Worm (Caenorhabditis elegans) whole organism, L3 larva: Measurements from ENCODE around the gene grl-2.

Experiments used
- ama-1 ChIP-seq: fragments of 150-350 bp; optimal IDR thresholded peaks from 2 replicates; lab custom pipeline; 2018
- ceh-16 ChIP-seq: sonication (generic microtip); optimal IDR thresholded peaks from 2 replicates; lab custom pipeline; 2017; ENCODE audit warnings: missing biosample characterization, missing genetic modification characterization
- ceh-82 ChIP-seq: fragments of 150-350 bp; optimal IDR thresholded peaks from 2 replicates; lab custom pipeline; 2014; ENCODE audit warnings: missing biosample characterization, missing genetic modification characterization
- daf-12 ChIP-seq: fragments of 150-350 bp; optimal IDR thresholded peaks from 2 replicates; lab custom pipeline; 2014; ENCODE audit warnings: missing biosample characterization, missing genetic modification reagents, missing genetic modification characterization
- elt-2 ChIP-seq: sonication (generic microtip); optimal IDR thresholded peaks from 2 replicates; lab custom pipeline; 2016; ENCODE audit warnings: missing genetic modification reagents, mild to moderate bottlenecking, missing genetic modification characterization, missing compliant biosample characterization
- lsy-12 ChIP-seq: sonication (generic microtip); optimal IDR thresholded peaks from 2 replicates; lab custom pipeline; 2016; ENCODE audit warnings: mild to moderate bottlenecking, missing genetic modification characterization, missing compliant biosample characterization
- nfya-1 ChIP-seq: sonication (generic microtip); optimal IDR thresholded peaks from 2 replicates; lab custom pipeline; 2017; ENCODE audit warnings: missing genetic modification characterization, mild to moderate bottlenecking, missing compliant biosample characterization, antibody characterized with exemption, moderate library complexity; ENCODE audit not compliant: insufficient read depth
- nhr-237 ChIP-seq: fragments of 150-350 bp; optimal IDR thresholded peaks from 2 replicates; lab custom pipeline; 2014; ENCODE audit warnings: missing biosample characterization, missing genetic modification characterization
- pha-4 ChIP-seq: fragments of 150-350 bp; optimal IDR thresholded peaks from 2 replicates; lab custom pipeline; 2014; ENCODE audit warnings: missing biosample characterization, missing genetic modification reagents, missing genetic modification characterization
- skn-1 ChIP-seq: fragments of 150-350 bp; optimal IDR thresholded peaks from 2 replicates; lab custom pipeline; 2014; ENCODE audit warnings: missing biosample characterization, missing genetic modification characterization
- unc-62 ChIP-seq: fragments of 150-350 bp; sonication (generic microtip); optimal IDR thresholded peaks from 4 replicates; lab custom pipeline; 2014; ENCODE audit warnings: missing biosample characterization, missing genetic modification reagents, missing genetic modification characterization

DNA sequence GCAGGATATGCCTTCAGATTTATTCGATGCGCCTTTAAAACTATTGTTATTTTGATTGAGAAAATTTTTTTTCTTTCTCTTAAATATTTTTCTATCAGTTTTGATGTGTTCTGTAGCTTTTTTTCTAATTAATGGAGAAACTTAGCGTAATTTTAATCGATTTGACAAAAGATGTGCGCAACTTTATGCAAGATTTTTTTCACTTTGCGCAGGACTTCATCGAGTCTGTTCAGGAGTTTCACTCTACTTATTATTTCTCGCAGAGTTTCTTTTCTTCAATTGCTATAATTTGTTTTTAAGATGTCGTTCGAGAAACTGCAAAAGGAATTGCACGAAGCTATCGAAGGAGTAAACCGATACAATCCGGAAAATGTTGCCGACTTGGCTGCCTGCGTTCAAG lies 8.8 kb downstream of the grl-2 start, which contains the start of gene eif-3.K:
- TF ChIP-seq ama-1 (lab: Kevin White, UChicago) = no peak
- no peak for TF ChIP-seq lsy-12 (tag; lab: Kevin White, UChicago)
- no peak for TF ChIP-seq unc-62 (GFP tag; lab: Kevin White, UChicago)
- no peak for TF ChIP-seq pha-4 (tag; lab: Kevin White, UChicago)
- TF ChIP-seq skn-1 (tag; lab: Kevin White, UChicago) = no peak
- TF ChIP-seq elt-2 = no peak
- no peak for TF ChIP-seq daf-12 (tag; lab: Kevin White, UChicago)
- no peak for TF ChIP-seq ceh-16 (tag; lab: Kevin White, UChicago)
- TF ChIP-seq nfya-1 (tag; lab: Kevin White, UChicago) = no peak
- TF ChIP-seq ceh-82 (tag; lab: Kevin White, UChicago) = no peak
- no peak for TF ChIP-seq nhr-237
